Worm (Caenorhabditis elegans): ENCODE data around the gene F21A3.3.
A peak's percentile ranks its signal among the peaks of the same experiment; 100 is the strongest.

The F21A3.3 gene

DNA sequence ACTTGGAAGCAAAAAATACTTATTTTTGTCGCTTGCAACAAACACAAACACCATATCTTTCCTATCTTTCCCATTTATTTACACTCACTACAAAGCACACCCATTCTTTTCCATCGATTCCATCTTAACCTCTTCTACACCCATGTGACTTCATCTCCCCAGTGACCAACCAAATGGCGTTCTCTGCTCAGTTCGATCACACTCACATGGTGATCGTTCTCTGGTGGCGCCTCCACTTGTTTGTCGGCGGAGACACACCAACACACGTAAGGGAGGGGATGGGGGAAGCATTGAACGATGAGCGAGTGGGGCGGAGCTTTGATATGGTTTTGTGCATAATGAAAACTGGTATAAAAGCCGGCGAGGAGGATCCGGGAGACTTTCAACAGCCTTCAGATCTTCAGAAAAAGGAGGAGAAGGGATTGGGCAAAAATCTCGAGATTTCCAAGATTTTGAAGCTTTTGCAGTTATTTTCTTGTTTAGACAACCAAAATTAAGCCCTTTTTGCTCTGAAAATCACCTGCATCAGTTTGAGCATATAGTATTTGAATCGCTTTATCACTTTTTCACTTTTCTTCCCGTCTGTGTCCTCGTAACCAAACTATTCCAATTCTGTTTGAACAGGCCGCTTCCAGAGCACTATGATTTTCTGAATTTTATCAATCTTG, 49.1 kb downstream of the F21A3.3 start (continued):
- TF ChIP-seq lin-35 (GFP tag; optimal IDR thresholded peaks at IDR 0.05) (peak; percentile 62 to 87), nhr-71 (tag; optimal IDR thresholded peaks at IDR 0.05) (peak; percentile 97), lin-13 (GFP tag; optimal IDR thresholded peaks at IDR 0.05) (peak; percentile 74), aha-1 (tag; optimal IDR thresholded peaks at IDR 0.05) (peak; percentile 0), hlh-4 (tag; optimal IDR thresholded peaks at IDR 0.05) (no peak), nhr-19 (GFP tag; conservative IDR thresholded peaks at IDR 0.05) (peak; percentile 100), mep-1 (tag; optimal IDR thresholded peaks at IDR 0.05) (peak; percentile 80), C34B4.2 (tag; optimal IDR thresholded peaks at IDR 0.05) (no peak), elt-2 (tag; optimal IDR thresholded peaks at IDR 0.05) (peak; percentile 86), nhr-85 (tag) (peak; percentile 89), jun-1 (tag; optimal IDR thresholded peaks at IDR 0.05) (peak; percentile 71), fkh-4 (tag; optimal IDR thresholded peaks at IDR 0.05; ENCODE audit: borderline replicate concordance) (no peak), ces-1 (GFP tag; optimal IDR thresholded peaks at IDR 0.05) (no peak), nhr-47 (tag; optimal IDR thresholded peaks at IDR 0.05) (peak; percentile 76), unc-130 (tag; optimal IDR thresholded peaks at IDR 0.05) (peak; percentile 99), isw-1 (GFP tag; IDR thresholded peaks at IDR 0.05) (no peak), ceh-82 (tag; optimal IDR thresholded peaks at IDR 0.05) (peak in 1 of 3 experiments; percentile 44), lin-39 (tag; optimal IDR thresholded peaks at IDR 0.05) (peak; percentile 70), elt-3 (tag; optimal IDR thresholded peaks at IDR 0.05) (peak in 3 of 6 experiments; percentile 12 to 93 (median 70)), tlp-1 (tag; optimal IDR thresholded peaks at IDR 0.05) (no peak), ets-5 (GFP tag; IDR thresholded peaks at IDR 0.05) (no peak), dpl-1 (GFP tag; optimal IDR thresholded peaks at IDR 0.05) (peak; percentile 50 to 72 (median 66)), mef-2 (tag; optimal IDR thresholded peaks at IDR 0.05) (peak; percentile 64), lin-15B (tag; optimal IDR thresholded peaks at IDR 0.05) (no peak), ztf-4 (tag; optimal IDR thresholded peaks at IDR 0.05) (peak; percentile 73), skn-1 (tag; optimal IDR thresholded peaks at IDR 0.05) (peak; percentile 53), Y116A8C.19 (tag; optimal IDR thresholded peaks at IDR 0.05; ENCODE audit: borderline replicate concordance) (no peak), snu-23 (GFP tag; optimal IDR thresholded peaks at IDR 0.05) (peak; percentile 92), ceh-88 (GFP tag; IDR thresholded peaks at IDR 0.05) (peak; percentile 53; the same call in 1 of the 2 replicates), mdl-1 (tag; optimal IDR thresholded peaks at IDR 0.05) (peak in 1 of 2 experiments; percentile 99), blmp-1 (tag; optimal IDR thresholded peaks at IDR 0.05) (peak; percentile 62), nhr-90 (tag; optimal IDR thresholded peaks at IDR 0.05; ENCODE audit: poor library complexity) (peak; percentile 82), C04F5.9 (tag; optimal IDR thresholded peaks at IDR 0.05) (peak; percentile 43), fos-1 (tag; optimal IDR thresholded peaks at IDR 0.05) (peak; percentile 2), tbx-2 (tag; optimal IDR thresholded peaks at IDR 0.05) (peak; percentile 89), nhr-237 (tag; optimal IDR thresholded peaks at IDR 0.05) (no peak), snpc-4 (tag; optimal IDR thresholded peaks at IDR 0.05) (peak; percentile 36), F16B12.6 (tag; optimal IDR thresholded peaks at IDR 0.05) (no peak), nhr-11 (tag; optimal IDR thresholded peaks at IDR 0.05) (peak; percentile 67), nhr-20 (tag; optimal IDR thresholded peaks at IDR 0.05) (peak; percentile 96), irx-1 (tag; optimal IDR thresholded peaks at IDR 0.05) (peak; percentile 52)

- TF ChIP-seq lin-35 (GFP tag; optimal IDR thresholded peaks at IDR 0.05) (peak in 1 of 2 experiments; percentile 37), sox-4 (tag; optimal IDR thresholded peaks at IDR 0.05) (no peak), tbx-2 (tag; optimal IDR thresholded peaks at IDR 0.05) (no peak), efl-1 (optimal IDR thresholded peaks at IDR 0.05) (no peak), efl-1 (GFP tag; optimal IDR thresholded peaks at IDR 0.05 in 1 of 2) (peak in 1 of 2 experiments; percentile 85)
Measured at ce11 chrV:15567344-15567804, 49.9 kb downstream of the F21A3.3 start, which contains the start of gene acs-2. TSS of gene acs-2 (plus strand) at chrV:15567394.
